Worm (Caenorhabditis elegans): ENCODE measurements around the gene sre-13.
A peak's percentile ranks its signal among the peaks of the same experiment; 100 is the strongest.

The sre-13 gene

DNA sequence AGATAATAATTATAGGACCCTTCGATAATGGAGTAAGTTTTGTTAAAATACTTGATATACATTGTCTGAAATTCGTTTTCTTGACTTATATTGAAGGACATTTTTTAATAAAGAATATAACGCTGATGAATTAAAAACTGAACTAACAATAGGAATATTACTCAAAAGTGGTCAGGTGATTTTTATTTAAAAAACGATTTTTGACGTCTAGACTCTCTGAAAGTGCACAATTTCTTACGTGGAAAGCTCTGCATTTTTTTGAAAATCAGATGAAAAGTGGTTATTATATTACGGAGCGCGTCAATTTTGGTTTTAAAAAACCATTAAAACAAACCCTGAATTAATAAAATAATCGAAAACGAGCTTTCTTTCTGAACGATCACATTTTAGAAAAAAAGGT, at the start of gene sre-13:
Gene sre-13, minus strand, starts transcription at position 101 of the 400 bp plus-strand sequence.
- TF ChIP-seq T26A5.8 (tag; optimal IDR thresholded peaks at IDR 0.05) (no peak), atf-7 (tag; optimal IDR thresholded peaks at IDR 0.05) (no peak), dpff-1 (tag; optimal IDR thresholded peaks at IDR 0.05) (no peak), B0035.1 (tag; optimal IDR thresholded peaks at IDR 0.05) (no peak), nhr-90 (tag; optimal IDR thresholded peaks at IDR 0.05) (no peak), ztf-22 (GFP tag; optimal IDR thresholded peaks at IDR 0.05) (no peak), nhr-179 (tag; optimal IDR thresholded peaks at IDR 0.05) (no peak), F39B2.1 (GFP tag; IDR thresholded peaks at IDR 0.05) (no peak), ama-1 (optimal IDR thresholded peaks at IDR 0.05) (no peak), ama-1 (GFP tag; optimal IDR thresholded peaks at IDR 0.05) (no peak)

DNA sequence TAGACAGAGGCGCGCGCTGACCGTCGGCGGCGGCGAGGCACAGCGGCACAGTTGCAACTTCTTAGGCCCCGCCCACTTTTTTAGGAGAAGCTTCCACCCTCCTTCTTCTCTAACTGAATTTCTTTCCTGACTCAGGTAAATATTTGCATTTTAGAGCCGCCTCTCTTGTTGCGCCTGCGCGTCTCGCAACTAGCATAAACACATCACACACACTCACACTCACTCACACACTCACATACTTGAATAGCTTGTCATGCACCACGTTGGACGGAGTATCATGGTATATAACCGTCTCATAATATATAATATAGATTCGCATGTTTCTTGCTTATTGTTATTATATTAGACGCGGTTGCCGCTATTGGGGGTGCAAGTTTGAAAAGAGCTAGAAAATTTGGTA, 47.7 kb upstream of the sre-13 start, which contains the start of gene unc-52:
Gene unc-52, minus strand, starts transcription at position 80 of the 400 bp plus-strand sequence.
- TF ChIP-seq T26A5.8 (tag; optimal IDR thresholded peaks at IDR 0.05): no peak
- 0 out of 2 replicates have a peak, but pooled peaks have one; percentile 17 for TF ChIP-seq zfh-2 (GFP tag; conservative IDR thresholded peaks at IDR 0.05)

DNA sequence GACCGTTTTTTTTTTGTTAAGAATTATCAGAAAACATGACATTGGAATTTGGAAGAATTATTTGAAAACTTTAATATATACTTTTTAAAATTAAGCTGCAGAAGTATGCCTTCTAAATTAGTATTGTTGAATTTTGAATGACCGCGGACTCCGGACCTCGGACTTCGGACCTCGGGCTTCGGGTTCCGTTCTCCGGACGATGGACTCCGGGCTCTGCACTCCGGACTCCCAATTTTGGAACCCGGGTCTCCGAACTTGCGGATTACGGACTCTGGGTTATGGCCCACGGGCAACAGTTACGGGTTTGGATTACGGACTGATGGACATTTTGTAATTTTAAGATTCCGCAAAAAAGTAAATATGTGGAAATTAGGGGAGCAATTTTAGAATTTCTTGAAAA, 47.0 kb upstream of the sre-13 start:
- TF ChIP-seq zfh-2 (GFP tag; conservative IDR thresholded peaks at IDR 0.05) (peak; percentile 59; the same call in 1 of the 2 replicates), attf-5 (GFP tag; optimal IDR thresholded peaks at IDR 0.05) (no peak)

DNA sequence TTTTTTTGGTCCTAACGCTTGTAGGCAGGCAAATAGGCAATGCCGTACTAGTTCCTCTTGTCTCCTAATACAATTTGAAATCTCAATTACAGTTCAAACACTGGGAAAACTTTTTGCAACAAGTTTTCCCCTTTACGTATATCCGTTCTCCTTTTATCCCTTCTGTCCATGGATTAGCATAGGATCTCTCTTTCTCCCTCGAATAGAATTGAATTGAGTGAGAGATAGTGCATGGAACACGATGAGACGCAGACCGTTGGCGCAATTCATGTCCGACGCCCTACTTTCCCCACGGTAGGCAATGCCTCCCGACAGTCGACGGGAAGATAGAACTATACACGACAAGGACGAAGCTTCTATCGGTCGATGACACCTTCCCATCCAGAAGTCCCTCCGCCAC, 41.5 kb upstream of the sre-13 start, which contains the start of gene hhat-1:
Gene hhat-1, plus strand, starts transcription at position 301 of the 400 bp plus-strand sequence.
- TF ChIP-seq cebp-2 (GFP tag; IDR thresholded peaks at IDR 0.05): no peak
- no peak for TF ChIP-seq ztf-26 (tag; optimal IDR thresholded peaks at IDR 0.05)
- no peak for TF ChIP-seq rec-8 (tag; optimal IDR thresholded peaks at IDR 0.05)
- no peak for TF ChIP-seq unc-130 (GFP tag; optimal IDR thresholded peaks at IDR 0.05)
- TF ChIP-seq rpc-1 (optimal IDR thresholded peaks at IDR 0.05): no peak
- TF ChIP-seq rpc-1 (tag; optimal IDR thresholded peaks at IDR 0.05): no peak
- TF ChIP-seq ccch-3 (GFP tag; optimal IDR thresholded peaks at IDR 0.05): no peak
- no peak for TF ChIP-seq Y95B8A.8 (GFP tag; IDR thresholded peaks at IDR 0.05)
- no peak for TF ChIP-seq mxl-1 (tag; optimal IDR thresholded peaks at IDR 0.05)
- TF ChIP-seq T26A5.8 (tag; optimal IDR thresholded peaks at IDR 0.05): no peak
- TF ChIP-seq ztf-22 (GFP tag; optimal IDR thresholded peaks at IDR 0.05): no peak

DNA sequence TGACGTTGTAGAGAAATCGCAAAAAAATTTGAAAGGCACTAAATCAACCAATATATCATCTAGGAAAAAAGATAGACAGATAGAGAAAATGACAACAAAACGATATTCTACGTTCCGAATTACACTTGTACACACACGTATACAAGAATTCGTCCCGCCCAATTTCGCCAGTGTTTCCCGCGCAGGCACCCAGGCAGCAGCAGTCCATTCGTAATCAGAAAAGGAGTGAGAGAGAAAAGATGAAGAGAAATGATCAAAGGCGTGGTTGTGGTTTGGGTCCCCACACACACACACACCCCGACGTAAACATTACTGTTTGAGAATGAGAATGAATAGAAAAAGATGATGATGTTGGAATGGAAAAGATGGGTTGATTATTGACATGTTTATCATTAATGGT, 37.0 kb upstream of the sre-13 start:
- TF ChIP-seq lsl-1 (GFP tag; optimal IDR thresholded peaks at IDR 0.05) (no peak), fkh-3 (tag; optimal IDR thresholded peaks at IDR 0.05) (no peak), C06A6.2 (GFP tag; conservative IDR thresholded peaks at IDR 0.05) (no peak), pbrm-1 (GFP tag; IDR thresholded peaks at IDR 0.05) (no peak), attf-3 (GFP tag; conservative IDR thresholded peaks at IDR 0.05) (no peak), hlh-26 (GFP tag; conservative IDR thresholded peaks at IDR 0.05) (no peak), let-607 (tag; optimal IDR thresholded peaks at IDR 0.05) (no peak), sea-2 (GFP tag; IDR thresholded peaks at IDR 0.05) (no peak)

DNA sequence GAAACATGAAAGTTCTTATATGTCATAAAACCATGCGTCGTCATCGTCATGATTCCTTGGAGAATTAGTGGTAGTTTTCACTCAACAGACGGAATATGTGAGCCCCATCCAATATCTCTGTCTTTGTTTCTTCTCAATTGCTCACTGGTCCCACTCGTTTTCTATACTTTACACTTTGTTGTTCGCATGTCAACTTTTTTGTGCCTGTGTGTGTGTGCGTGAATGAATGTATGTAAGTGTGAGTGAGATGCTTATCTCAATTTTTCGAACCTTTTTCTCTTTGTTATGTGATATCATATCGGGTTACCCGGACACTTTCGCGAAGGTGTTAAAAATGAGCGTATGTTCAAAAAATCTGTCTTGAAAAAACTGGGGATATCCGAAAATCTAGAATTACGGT, 35.5 kb upstream of the sre-13 start:
- TF ChIP-seq cebp-1 (GFP tag; IDR thresholded peaks at IDR 0.05): no peak
- TF ChIP-seq cebp-1 (tag; optimal IDR thresholded peaks at IDR 0.05): no peak
- TF ChIP-seq ztf-3 (GFP tag; optimal IDR thresholded peaks at IDR 0.05): no peak
- TF ChIP-seq madf-8 (GFP tag; conservative IDR thresholded peaks at IDR 0.05): no peak
- no peak for TF ChIP-seq lin-40 (tag; optimal IDR thresholded peaks at IDR 0.05)
- no peak for TF ChIP-seq snpc-1.3 (tag; optimal IDR thresholded peaks at IDR 0.05; ENCODE audit: insufficient read depth)
- no peak for TF ChIP-seq let-607 (tag; optimal IDR thresholded peaks at IDR 0.05)
- no peak for TF ChIP-seq nhr-27 (tag; optimal IDR thresholded peaks at IDR 0.05)

Data from whole organism, young adult.